Worm (Caenorhabditis elegans) whole organism, mixed stage, embryonic: ENCODE data around the gene fbxb-38.
A peak's percentile ranks its signal among the peaks of the same experiment; 100 is the strongest.
"Not testable (repeated sequence)": the region's sequence is repeated elsewhere in the genome, so short reads cannot be mapped to it uniquely, and the experiment has no call there.

Experiments used
- ceh-39 ChIP-seq: fragments of 150-350 bp; optimal IDR thresholded peaks from 2 replicates; lab custom pipeline; 2014; ENCODE audit warnings: missing biosample characterization, missing genetic modification characterization
- ceh-43 ChIP-seq: fragments of 200-800 bp; sonication (Bioruptor generic); optimal IDR thresholded peaks from 2 replicates; lab custom pipeline; 2018; ENCODE audit warnings: mild to moderate bottlenecking, missing genetic modification characterization, moderate library complexity, missing compliant biosample characterization
- ceh-83 ChIP-seq: fragments of 200-800 bp; sonication (Bioruptor generic); optimal IDR thresholded peaks from 2 replicates; lab custom pipeline; 2018; ENCODE audit warnings: mild to moderate bottlenecking, missing genetic modification characterization, missing compliant biosample characterization
- cnd-1 ChIP-seq: fragments of 200-800 bp; sonication (Bioruptor generic); optimal IDR thresholded peaks from 2 replicates; lab custom pipeline; 2018; ENCODE audit warnings: mild to moderate bottlenecking, missing genetic modification characterization, missing compliant biosample characterization
- drap-1 ChIP-seq: fragments of 200-800 bp; sonication (Bioruptor generic); optimal IDR thresholded peaks from 3 replicates; lab custom pipeline; 2018; ENCODE audit warnings: mild to moderate bottlenecking, missing genetic modification characterization, missing compliant biosample characterization
- elt-1 ChIP-seq: sonication (generic microtip); optimal IDR thresholded peaks from 2 replicates; lab custom pipeline; 2017; ENCODE audit warnings: missing genetic modification characterization, mild to moderate bottlenecking, missing compliant biosample characterization, antibody characterized with exemption, moderate library complexity, borderline replicate concordance; ENCODE audit not compliant: insufficient read depth
- elt-3 ChIP-seq: fragments of 150-350 bp; optimal IDR thresholded peaks from 2 replicates; lab custom pipeline; 2014; ENCODE audit warnings: missing biosample characterization, missing genetic modification characterization
- ham-2 ChIP-seq: fragments of 200-800 bp; sonication (Bioruptor generic); optimal IDR thresholded peaks from 2 replicates; lab custom pipeline; 2018; ENCODE audit warnings: mild to moderate bottlenecking, missing genetic modification characterization, missing compliant biosample characterization
- hlh-1 ChIP-seq: fragments of 150-350 bp; optimal IDR thresholded peaks from 2 replicates; lab custom pipeline; 2014; ENCODE audit warnings: missing biosample characterization, missing genetic modification reagents, missing genetic modification characterization
- lsy-2 ChIP-seq: fragments of 150-350 bp; optimal IDR thresholded peaks from 2 replicates; lab custom pipeline; 2014; ENCODE audit warnings: missing biosample characterization, missing genetic modification characterization
- mab-5 ChIP-seq: fragments of 150-350 bp; optimal IDR thresholded peaks from 2 replicates; lab custom pipeline; 2014; ENCODE audit warnings: missing biosample characterization, missing genetic modification characterization
- mep-1 ChIP-seq: fragments of 150-350 bp; optimal IDR thresholded peaks from 2 replicates; lab custom pipeline; 2017; ENCODE audit warnings: missing biosample characterization, missing genetic modification reagents, missing genetic modification characterization, inconsistent platforms
- mls-2 ChIP-seq: sonication (generic microtip); optimal IDR thresholded peaks from 2 replicates; lab custom pipeline; 2016; ENCODE audit warnings: mild to moderate bottlenecking, missing genetic modification characterization, moderate library complexity, missing compliant biosample characterization
- nhr-2 ChIP-seq: fragments of 150-350 bp; optimal IDR thresholded peaks from 2 replicates; lab custom pipeline; 2014; ENCODE audit warnings: missing biosample characterization, missing genetic modification characterization
- nhr-237 ChIP-seq: fragments of 150-350 bp; optimal IDR thresholded peaks from 2 replicates; lab custom pipeline; 2014; ENCODE audit warnings: missing biosample characterization, missing genetic modification characterization
- nhr-76 ChIP-seq: sonication (generic microtip); optimal IDR thresholded peaks from 2 replicates; lab custom pipeline; 2017; ENCODE audit warnings: missing biosample characterization, missing genetic modification characterization
- snpc-4 ChIP-seq: fragments of 150-350 bp; optimal IDR thresholded peaks from 2 replicates; lab custom pipeline; 2014; ENCODE audit warnings: missing biosample characterization, missing genetic modification characterization
- tbx-8 ChIP-seq: fragments of 200-800 bp; sonication (Bioruptor generic); optimal IDR thresholded peaks from 2 replicates; lab custom pipeline; 2018; ENCODE audit warnings: mild to moderate bottlenecking, missing genetic modification characterization, moderate library complexity, missing compliant biosample characterization
- unc-120 ChIP-seq: sonication (generic microtip); optimal IDR thresholded peaks from 2 replicates; lab custom pipeline; 2017; ENCODE audit warnings: missing genetic modification characterization, missing compliant biosample characterization; ENCODE audit not compliant: poor library complexity, severe bottlenecking
- unc-62 ChIP-seq: fragments of 150-350 bp; optimal IDR thresholded peaks from 2 replicates; lab custom pipeline; 2014; ENCODE audit warnings: missing biosample characterization, missing genetic modification reagents, missing genetic modification characterization
- zip-8 ChIP-seq: fragments of 150-350 bp; optimal IDR thresholded peaks from 2 replicates; lab custom pipeline; 2014; ENCODE audit warnings: missing biosample characterization, missing genetic modification characterization
- ztf-11 ChIP-seq: fragments of 150-350 bp; optimal IDR thresholded peaks from 2 replicates; lab custom pipeline; 2014; ENCODE audit warnings: missing biosample characterization, missing genetic modification characterization

fbxb-38 gene

DNA sequence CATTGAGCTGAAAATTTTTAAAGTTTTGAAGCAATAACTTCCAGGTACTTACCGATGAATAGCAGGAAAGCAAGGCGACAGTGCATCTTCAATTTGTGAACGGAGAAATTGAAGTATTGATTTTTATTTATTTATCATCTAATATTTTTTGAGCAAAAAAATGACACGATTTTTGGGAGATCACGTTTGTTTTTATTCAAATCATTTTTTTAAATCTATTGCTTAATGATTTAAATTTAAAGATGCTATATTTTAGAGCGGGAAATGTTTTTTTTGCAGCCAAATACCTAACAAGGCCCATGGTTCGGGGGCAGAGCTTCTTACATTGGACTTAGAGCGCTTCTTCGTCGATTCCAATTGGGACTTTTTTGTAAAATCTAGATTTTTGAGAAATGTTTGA is 2.2 kb downstream of the fbxb-38 start, which contains the start of gene C33C12.4:
Gene C33C12.4, minus strand, starts transcription at position 101 of the 400 bp plus-strand sequence.
- TF ChIP-seq unc-62 (no peak), zip-8 (tag; lab: Kevin White, UChicago) (no peak), ham-2 (GFP tag; lab: Kevin White, UChicago) (no peak), drap-1 (GFP tag; lab: Kevin White, UChicago) (no peak), ceh-43 (GFP tag; lab: Kevin White, UChicago) (no peak)
- TF ChIP-seq, all 35 proteins: peak for 0

ce11 chrII:2163370-2163882 is 5.1 kb downstream of the fbxb-38 start, which contains the start of gene C33C12.11:
C33C12.11 (minus strand) TSS chrII:2163832.
- not testable (repeated sequence) for TF ChIP-seq unc-120 (tag; lab: Kevin White, UChicago); nhr-2; unc-62
- TF ChIP-seq, all 35 proteins: peak for 0; not testable (repeated sequence) for 35

- TF ChIP-seq elt-1 (tag; lab: Kevin White, UChicago); tbx-8 (GFP tag; lab: Kevin White, UChicago); nhr-237 (tag; lab: Kevin White, UChicago): not testable (repeated sequence)
Measured at ce11 chrII:2153708-2154107, 14.9 kb downstream of the fbxb-38 start, which contains the start of gene math-18. math-18 (plus strand) TSS chrII:2154008.

DNA sequence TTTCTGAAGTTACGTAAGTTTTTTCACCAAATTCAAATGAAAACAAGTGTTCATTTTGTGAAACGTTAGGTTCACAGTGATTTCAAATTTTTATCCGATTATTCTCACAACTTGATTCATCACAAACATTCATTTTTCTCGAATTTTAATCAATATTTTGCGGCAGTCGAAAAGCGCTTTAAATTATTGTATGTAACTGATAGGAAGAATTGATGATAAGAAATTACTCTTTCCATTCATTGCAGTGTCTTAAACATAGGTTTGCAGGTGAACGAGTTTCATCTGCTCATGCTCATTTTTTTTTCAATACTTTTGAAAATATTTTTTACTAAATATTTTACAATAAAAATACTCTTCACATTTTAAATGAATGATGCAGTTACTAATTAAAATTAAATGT is 16.1 kb downstream of the fbxb-38 start:
- TF ChIP-seq lsy-2 (tag; lab: Kevin White, UChicago) (no peak), ham-2 (GFP tag; lab: Kevin White, UChicago) (no peak), ceh-43 (GFP tag; lab: Kevin White, UChicago) (no peak), ceh-39 (tag; lab: Kevin White, UChicago) (no peak), mab-5 (tag; lab: Kevin White, UChicago) (no peak), drap-1 (GFP tag; lab: Kevin White, UChicago) (no peak), nhr-76 (tag; lab: Kevin White, UChicago) (no peak), elt-3 (tag; lab: Kevin White, UChicago) (no peak), cnd-1 (tag; lab: Kevin White, UChicago) (no peak), zip-8 (tag; lab: Kevin White, UChicago) (no peak), mls-2 (tag; lab: Kevin White, UChicago) (no peak), ztf-11 (no peak), mep-1 (tag; lab: Kevin White, UChicago) (no peak)

DNA sequence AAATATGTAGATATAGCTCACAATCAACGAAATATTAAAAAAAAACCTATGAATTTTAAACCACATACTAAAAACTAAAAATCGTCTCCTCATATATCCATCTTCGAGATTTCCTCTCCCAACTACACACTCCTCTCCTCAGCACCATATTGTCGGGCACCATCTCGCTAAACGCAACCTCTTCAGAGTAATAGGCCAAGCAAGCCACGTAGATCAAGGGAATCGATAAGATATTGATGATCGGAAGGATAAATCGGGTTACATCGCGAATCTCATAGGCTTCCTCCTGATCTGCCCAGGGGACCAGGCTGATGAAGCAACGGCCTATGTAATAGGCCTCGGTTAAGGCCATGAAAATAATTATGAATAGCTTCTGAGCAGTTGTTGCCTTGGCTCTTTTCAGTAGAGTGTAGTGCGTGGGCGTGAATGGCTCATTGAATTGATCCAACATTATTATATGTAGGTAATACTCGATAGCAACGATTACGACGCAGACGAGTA is 18.0 kb downstream of the fbxb-38 start, which contains the start of the genes C40A11.7 and C40A11.8:
Gene C40A11.7, minus strand, starts transcription at position 101 of the 501 bp plus-strand sequence.
Gene C40A11.8, minus strand, starts transcription at position 451 of the 501 bp plus-strand sequence.
- TF ChIP-seq nhr-76 (tag; lab: Kevin White, UChicago) (no peak), elt-1 (tag; lab: Kevin White, UChicago) (peak; percentile 74)

DNA sequence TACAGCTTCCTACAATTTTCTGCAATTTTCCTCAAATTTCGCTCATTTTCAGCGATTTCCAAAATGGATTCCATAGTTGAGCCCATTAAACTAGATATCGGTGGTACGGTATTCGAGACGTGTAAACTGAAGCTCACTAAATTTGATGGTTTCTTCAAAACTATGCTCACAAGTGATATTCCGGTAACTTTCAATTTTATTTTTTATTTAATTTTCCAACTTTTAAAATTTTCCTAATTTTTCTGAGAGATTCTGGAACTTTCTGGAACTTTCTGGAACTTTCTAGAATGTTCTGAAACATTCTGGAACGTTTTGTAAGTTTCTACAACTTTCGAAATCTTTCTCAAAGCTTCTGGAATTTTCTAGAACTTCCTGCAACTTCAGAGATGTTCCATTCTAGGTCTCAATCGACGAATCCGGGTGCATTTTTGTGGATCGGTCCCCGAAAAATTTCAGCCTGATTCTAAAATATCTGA is 21.6 kb downstream of the fbxb-38 start, which contains the start of gene C40A11.2:
Gene C40A11.2, plus strand, starts transcription at position 51 of the 476 bp plus-strand sequence.
- TF ChIP-seq ceh-83 (GFP tag; lab: Kevin White, UChicago) (no peak), cnd-1 (tag; lab: Kevin White, UChicago) (no peak), snpc-4 (tag; lab: Kevin White, UChicago) (no peak), hlh-1 (no peak), ceh-39 (tag; lab: Kevin White, UChicago) (no peak), ztf-11 (no peak), unc-62 (no peak), drap-1 (GFP tag; lab: Kevin White, UChicago) (no peak)

- TF ChIP-seq mls-2 (tag; lab: Kevin White, UChicago) = no peak
- TF ChIP-seq cnd-1 (tag; lab: Kevin White, UChicago) = peak; percentile 51
- peak; percentile 22 for TF ChIP-seq ceh-39 (tag; lab: Kevin White, UChicago)
Measured at ce11 chrII:2145566-2145965, 23.0 kb downstream of the fbxb-38 start, which contains the start of gene C40A11.6. C40A11.6 (minus strand) TSS chrII:2145666.
